Fruit fly (Drosophila melanogaster) whole organism, embryonic: ENCODE measurements around the gene Ube3a.

Experiments used
- Atf6 ChIP-seq: fragments of 200-800 bp; sonication (Bioruptor generic); IDR thresholded peaks from 2 replicates; pipeline ENCODE4 v1.3.6; 2022; ENCODE audit warnings: missing biosample characterization, missing genetic modification characterization
- CG10209 ChIP-seq: fragments of 200-800 bp; sonication (Bioruptor generic); optimal IDR thresholded peaks from 3 replicates; lab custom pipeline; 2017; ENCODE audit warnings: missing biosample characterization, mild to moderate bottlenecking, missing genetic modification characterization, missing genetic modification reagents
- CG10267 ChIP-seq: fragments of 200-800 bp; sonication (Bioruptor generic); optimal IDR thresholded peaks from 2 replicates; lab custom pipeline; 2018; ENCODE audit warnings: missing biosample characterization, mild to moderate bottlenecking, missing genetic modification characterization, moderate library complexity
- CG10654 ChIP-seq: fragments of 200-800 bp; sonication (Bioruptor generic); optimal IDR thresholded peaks from 2 replicates; lab custom pipeline; 2016; ENCODE audit warnings: missing biosample characterization, missing genetic modification characterization
- CG12104 ChIP-seq: fragments of 200-800 bp; sonication (Bioruptor generic); optimal IDR thresholded peaks from 3 replicates; lab custom pipeline; 2016; ENCODE audit warnings: missing biosample characterization, missing genetic modification characterization
- CG12236 ChIP-seq: fragments of 200-800 bp; sonication (Bioruptor generic); optimal IDR thresholded peaks from 2 replicates; lab custom pipeline; 2016; ENCODE audit warnings: missing biosample characterization, missing genetic modification characterization
- CG12391 ChIP-seq: fragments of 200-800 bp; sonication (Bioruptor generic); optimal IDR thresholded peaks from 3 replicates; lab custom pipeline; 2018; ENCODE audit warnings: missing biosample characterization, mild to moderate bottlenecking, missing genetic modification characterization, moderate library complexity
- CG12659 ChIP-seq: fragments of 200-800 bp; sonication (Bioruptor generic); optimal IDR thresholded peaks from 3 replicates; lab custom pipeline; 2017; ENCODE audit warnings: mild to moderate bottlenecking, missing biosample characterization, missing genetic modification reagents, missing genetic modification characterization
- CG14710 ChIP-seq: fragments of 200-800 bp; sonication (Bioruptor generic); optimal IDR thresholded peaks from 3 replicates; lab custom pipeline; 2019; ENCODE audit warnings: missing biosample characterization, mild to moderate bottlenecking, missing genetic modification characterization, moderate library complexity
- CG17186 ChIP-seq: fragments of 200-800 bp; sonication (Bioruptor generic); optimal IDR thresholded peaks from 3 replicates; lab custom pipeline; 2017; ENCODE audit warnings: missing biosample characterization, missing genetic modification reagents, missing genetic modification characterization
- CG17829 ChIP-seq: fragments of 200-800 bp; optimal IDR thresholded peaks from 2 replicates; lab custom pipeline; 2019; ENCODE audit warnings: missing biosample characterization, mild to moderate bottlenecking, missing genetic modification characterization, moderate library complexity
- CG1832 ChIP-seq: fragments of 200-800 bp; sonication (Bioruptor generic); optimal IDR thresholded peaks from 2 replicates; lab custom pipeline; 2017; ENCODE audit warnings: missing biosample characterization, mild to moderate bottlenecking, missing genetic modification characterization, inconsistent platforms
- CG2120 ChIP-seq: fragments of 200-800 bp; sonication (Bioruptor generic); optimal IDR thresholded peaks from 3 replicates; lab custom pipeline; 2016; ENCODE audit warnings: missing biosample characterization, missing genetic modification characterization
- CG2712 ChIP-seq: fragments of 200-800 bp; optimal IDR thresholded peaks from 3 replicates; lab custom pipeline; 2019; ENCODE audit warnings: missing biosample characterization, mild to moderate bottlenecking, missing genetic modification characterization, moderate library complexity
- CG31224 ChIP-seq: fragments of 200-800 bp; sonication (Bioruptor generic); IDR thresholded peaks from 2 replicates; pipeline ENCODE4 v1.3.6; 2022; ENCODE audit warnings: missing biosample characterization, missing genetic modification characterization
- CG33557 ChIP-seq: fragments of 200-800 bp; sonication (Bioruptor generic); optimal IDR thresholded peaks from 2 replicates; lab custom pipeline; 2019; ENCODE audit warnings: missing biosample characterization, mild to moderate bottlenecking, missing genetic modification characterization, moderate library complexity
- CG3726 ChIP-seq: fragments of 200-800 bp; sonication (Bioruptor generic); IDR thresholded peaks from 3 replicates; pipeline ENCODE4, ENCODE4 v1.3.6; 2022; ENCODE audit warnings: missing biosample characterization, missing genetic modification characterization
- CG4854 ChIP-seq: fragments of 200-800 bp; sonication (Bioruptor generic); optimal IDR thresholded peaks from 2 replicates; lab custom pipeline; 2016; ENCODE audit warnings: missing biosample characterization, missing genetic modification characterization, inconsistent platforms
- CG7556 ChIP-seq: fragments of 200-800 bp; sonication (Bioruptor generic); optimal IDR thresholded peaks from 2 replicates; lab custom pipeline; 2017; ENCODE audit warnings: missing biosample characterization, mild to moderate bottlenecking, missing genetic modification characterization
- CG8281 ChIP-seq: fragments of 200-800 bp; sonication (Bioruptor generic); optimal IDR thresholded peaks from 2 replicates; lab custom pipeline; 2018; ENCODE audit warnings: missing biosample characterization, mild to moderate bottlenecking, missing genetic modification characterization, moderate library complexity
- CG8290 ChIP-seq, 3 experiments: fragments of 200-800 bp; sonication (Bioruptor generic); optimal IDR thresholded peaks; 2 replicates each; lab custom pipeline; 2016 to 2019; ENCODE audit warnings: missing biosample characterization in 3 of 3, missing genetic modification characterization in 3 of 3, mild to moderate bottlenecking in 2 of 3, moderate library complexity in 1 of 3
- CG8765 ChIP-seq: fragments of 200-800 bp; sonication (Bioruptor generic); IDR thresholded peaks from 2 replicates; pipeline ENCODE4 v1.3.6; 2022; ENCODE audit warnings: missing biosample characterization, missing genetic modification characterization
- CG9797 ChIP-seq: fragments of 200-800 bp; sonication (Bioruptor generic); optimal IDR thresholded peaks from 3 replicates; lab custom pipeline; 2018; ENCODE audit warnings: missing biosample characterization, mild to moderate bottlenecking, missing genetic modification characterization
- CG9817 ChIP-seq: fragments of 200-800 bp; sonication (Bioruptor generic); optimal IDR thresholded peaks from 2 replicates; lab custom pipeline; 2018; ENCODE audit warnings: missing biosample characterization, mild to moderate bottlenecking, missing genetic modification characterization, moderate library complexity
- Chrac-16 ChIP-seq: fragments of 200-800 bp; sonication (Bioruptor generic); optimal IDR thresholded peaks from 3 replicates; lab custom pipeline; 2016; ENCODE audit warnings: missing biosample characterization, missing genetic modification characterization
- CrebB ChIP-seq: fragments of 200-800 bp; sonication (Bioruptor generic); optimal IDR thresholded peaks from 3 replicates; lab custom pipeline; 2018; ENCODE audit warnings: missing biosample characterization, mild to moderate bottlenecking, missing genetic modification characterization
- Fer1 ChIP-seq: fragments of 200-800 bp; sonication (Bioruptor generic); optimal IDR thresholded peaks from 2 replicates; lab custom pipeline; 2017; ENCODE audit warnings: missing biosample characterization, mild to moderate bottlenecking, missing genetic modification characterization
- GATAe ChIP-seq: fragments of 200-800 bp; sonication (Bioruptor generic); conservative IDR thresholded peaks from 2 replicates; pipeline ENCODE4 v1.3.6; 2022; ENCODE audit warnings: missing biosample characterization, missing genetic modification characterization
- Hr39 ChIP-seq: fragments of >200 bp; optimal IDR thresholded peaks from 2 replicates; lab custom pipeline; 2017
- Hr51 ChIP-seq, 2 experiments: fragments of 200-800 bp; sonication (Bioruptor generic); optimal IDR thresholded peaks; 2 replicates in 1 of 2; 3 replicates in 1 of 2; lab custom pipeline; 2016 to 2018; ENCODE audit warnings: missing biosample characterization in 2 of 2, missing genetic modification characterization in 2 of 2, mild to moderate bottlenecking in 1 of 2, moderate library complexity in 1 of 2
- Lim3 ChIP-seq: fragments of 200-800 bp; sonication (Bioruptor generic); IDR thresholded peaks from 2 replicates; pipeline ENCODE4 v1.3.6; 2022; ENCODE audit warnings: missing biosample characterization, missing genetic modification characterization
- Opbp ChIP-seq: fragments of 200-800 bp; sonication (Bioruptor generic); IDR thresholded peaks from 3 replicates; pipeline ENCODE4 v1.3.6; 2022; ENCODE audit warnings: missing biosample characterization, missing genetic modification characterization; ENCODE audit not compliant: partially characterized antibody
- Vsx1 ChIP-seq: fragments of 200-800 bp; sonication (Bioruptor generic); optimal IDR thresholded peaks from 2 replicates; lab custom pipeline; 2017; ENCODE audit warnings: missing biosample characterization, mild to moderate bottlenecking, missing genetic modification characterization, missing genetic modification reagents
- abd-A ChIP-seq: fragments of 200-800 bp; sonication (Bioruptor generic); optimal IDR thresholded peaks from 3 replicates; lab custom pipeline; 2019; ENCODE audit warnings: missing biosample characterization, mild to moderate bottlenecking, missing genetic modification characterization, moderate library complexity
- ash1 ChIP-seq: fragments of 200-800 bp; sonication (Bioruptor generic); optimal IDR thresholded peaks from 2 replicates; lab custom pipeline; 2018; ENCODE audit warnings: missing biosample characterization, mild to moderate bottlenecking, missing genetic modification characterization
- ato ChIP-seq: fragments of 200-800 bp; sonication (Bioruptor generic); IDR thresholded peaks from 2 replicates; pipeline ENCODE4 v1.3.6; 2022; ENCODE audit warnings: missing biosample characterization, missing genetic modification characterization; ENCODE audit not compliant: partially characterized antibody
- br ChIP-seq: fragments of >200 bp; optimal IDR thresholded peaks from 2 replicates; lab custom pipeline; 2017
- ci ChIP-seq: fragments of 200-800 bp; sonication (Bioruptor generic); IDR thresholded peaks from 3 replicates; pipeline ENCODE4 v1.3.6; 2022; ENCODE audit warnings: missing biosample characterization, missing genetic modification characterization
- dysf ChIP-seq: fragments of 200-800 bp; sonication (Bioruptor generic); IDR thresholded peaks from 3 replicates; pipeline ENCODE4 v1.3.6; 2022; ENCODE audit warnings: missing biosample characterization, missing genetic modification characterization
- fd96Cb ChIP-seq: fragments of 200-800 bp; sonication (Bioruptor generic); optimal IDR thresholded peaks from 2 replicates; lab custom pipeline; 2018; ENCODE audit warnings: missing biosample characterization, mild to moderate bottlenecking, missing genetic modification characterization, moderate library complexity
- gcm ChIP-seq: fragments of 200-800 bp; sonication (Bioruptor generic); optimal IDR thresholded peaks from 2 replicates; lab custom pipeline; 2019; ENCODE audit warnings: missing biosample characterization, mild to moderate bottlenecking, missing genetic modification characterization, moderate library complexity
- lmd ChIP-seq: fragments of 200-800 bp; sonication (Bioruptor generic); IDR thresholded peaks from 2 replicates; pipeline ENCODE4 v1.3.6; 2022; ENCODE audit warnings: missing biosample characterization, missing genetic modification characterization
- maf-S ChIP-seq: fragments of 200-800 bp; sonication (Bioruptor generic); optimal IDR thresholded peaks from 2 replicates; lab custom pipeline; 2016; ENCODE audit warnings: missing biosample characterization, missing genetic modification characterization
- mld ChIP-seq: fragments of 200-800 bp; sonication (Bioruptor generic); IDR thresholded peaks from 3 replicates; pipeline ENCODE4 v1.3.6; 2022; ENCODE audit warnings: missing biosample characterization, missing genetic modification characterization; ENCODE audit not compliant: partially characterized antibody
- p53 ChIP-seq: fragments of 200-800 bp; sonication (Bioruptor generic); optimal IDR thresholded peaks from 2 replicates; lab custom pipeline; 2016; ENCODE audit warnings: missing biosample characterization, missing genetic modification characterization
- pfk ChIP-seq: fragments of 200-800 bp; sonication (Bioruptor generic); optimal IDR thresholded peaks from 2 replicates; lab custom pipeline; 2018; ENCODE audit warnings: missing biosample characterization, mild to moderate bottlenecking, missing genetic modification characterization, moderate library complexity
- sima ChIP-seq: fragments of 200-800 bp; sonication (Bioruptor generic); optimal IDR thresholded peaks from 2 replicates; lab custom pipeline; 2016; ENCODE audit warnings: missing biosample characterization, missing genetic modification characterization
- sug ChIP-seq: fragments of 200-800 bp; optimal IDR thresholded peaks from 2 replicates; lab custom pipeline; 2019; ENCODE audit warnings: missing biosample characterization, mild to moderate bottlenecking, missing genetic modification characterization, moderate library complexity

The Ube3a gene

dm6 chr3L:11256147-11256971 is 46.0 kb upstream of the Ube3a start (continued):
- peak; percentile 65 for TF ChIP-seq Vsx1 (GFP tag; lab: Kevin White, UChicago)
- TF ChIP-seq lmd: peak; percentile 62
- TF ChIP-seq CG10267 (tag; lab: Kevin White, UChicago): peak; percentile 81
- peak; percentile 91 for TF ChIP-seq CG7556 (GFP tag; lab: Kevin White, UChicago)
- TF ChIP-seq ato (GFP tag; lab: Robert Waterston, UW): no peak
- peak; percentile 69; the same call in 1 of the 3 replicates for TF ChIP-seq dysf (GFP tag; lab: Robert Waterston, UW)
- TF ChIP-seq CG12659 (GFP tag; lab: Kevin White, UChicago): peak; percentile 85
- no peak for TF ChIP-seq maf-S (GFP tag; lab: Kevin White, UChicago)
- TF ChIP-seq Hr51 (GFP tag; optimal IDR thresholded peaks at IDR 0.05; lab: Kevin White, UChicago): peak in 1 of 2 experiments; percentile 84
- TF ChIP-seq Lim3: no peak
- peak; percentile 85 for TF ChIP-seq Atf6 (GFP tag; lab: Robert Waterston, UW)
- TF ChIP-seq CrebB (tag; lab: Kevin White, UChicago): no peak
- no peak for TF ChIP-seq mld (GFP tag; lab: Robert Waterston, UW)
- TF ChIP-seq CG12391 (tag; lab: Kevin White, UChicago): peak; percentile 88
- TF ChIP-seq sima: no peak
- TF ChIP-seq sug (tag; lab: Kevin White, UChicago): peak; percentile 66
- TF ChIP-seq Hr39 (lab: Kevin White, UChicago): no peak
- TF ChIP-seq pfk: no peak
- peak; percentile 11 for TF ChIP-seq abd-A (tag; lab: Kevin White, UChicago)
- peak; percentile 77 for TF ChIP-seq CG10654 (GFP tag; lab: Kevin White, UChicago)
- peak; percentile 77; the same call in 2 of the 3 replicates for TF ChIP-seq Opbp (GFP tag; lab: Robert Waterston, UW)
- TF ChIP-seq CG33557 (GFP tag; lab: Kevin White, UChicago): peak; percentile 85
- TF ChIP-seq fd96Cb (tag; lab: Kevin White, UChicago): peak; percentile 86
- TF ChIP-seq ci (GFP tag; lab: Robert Waterston, UW): peak; percentile 89
- TF ChIP-seq br (lab: Kevin White, UChicago): no peak
- TF ChIP-seq CG12104 (GFP tag; lab: Kevin White, UChicago): peak; percentile 72
- TF ChIP-seq CG12236: peak; percentile 11
- peak; percentile 72 for TF ChIP-seq Chrac-16 (GFP tag; lab: Kevin White, UChicago)
- TF ChIP-seq CG2712 (tag; lab: Kevin White, UChicago): peak; percentile 89
- peak; percentile 30 for TF ChIP-seq CG17186 (GFP tag; lab: Kevin White, UChicago)
- peak; percentile 30 for TF ChIP-seq CG9817 (tag; lab: Kevin White, UChicago)
- no peak for TF ChIP-seq CG4854
- peak; percentile 49; the same call in 1 of the 2 replicates for TF ChIP-seq CG8765 (GFP tag; lab: Robert Waterston, UW)
- TF ChIP-seq ash1 (GFP tag; lab: Kevin White, UChicago): no peak
- peak; percentile 94 for TF ChIP-seq CG14710 (tag; lab: Kevin White, UChicago)
- peak; percentile 51 for TF ChIP-seq CG8281 (tag; lab: Kevin White, UChicago)
- peak; percentile 81 for TF ChIP-seq CG10209 (GFP tag; lab: Kevin White, UChicago)
- TF ChIP-seq CG2120 (GFP tag; lab: Kevin White, UChicago): peak; percentile 28
- no peak for TF ChIP-seq GATAe (GFP tag; lab: Robert Waterston, UW)
- TF ChIP-seq CG9797 (GFP tag; lab: Kevin White, UChicago): peak; percentile 20
- TF ChIP-seq CG3726 (GFP tag; lab: Robert Waterston, UW): no peak
- no peak for TF ChIP-seq p53 (GFP tag; lab: Kevin White, UChicago)
- peak; percentile 33; the same call in 1 of the 2 replicates for TF ChIP-seq CG31224 (GFP tag; lab: Robert Waterston, UW)
- TF ChIP-seq CG17829: peak; percentile 81
- peak; percentile 78 for TF ChIP-seq Fer1 (GFP tag; lab: Kevin White, UChicago)
- TF ChIP-seq CG8290 (GFP tag; optimal IDR thresholded peaks at IDR 0.05; lab: Kevin White, UChicago): peak; percentile 43
- TF ChIP-seq CG8290 (tag; optimal IDR thresholded peaks at IDR 0.05; lab: Kevin White, UChicago): peak; percentile 67 to 85
- peak; percentile 76 for TF ChIP-seq gcm
- TF ChIP-seq CG1832 (GFP tag; lab: Kevin White, UChicago): no peak
